Worm (Caenorhabditis elegans): ENCODE data around the gene F13A7.1.

Gene F13A7.1

ce11 chrV:16370039-16370438 is 7.7 kb downstream of the F13A7.1 start:
- TF ChIP-seq nfya-1 (tag; optimal IDR thresholded peaks at IDR 0.05; ENCODE audit: insufficient read depth), result peak; percentile 64
- peak; percentile 61 for TF ChIP-seq nhr-25 (tag; optimal IDR thresholded peaks at IDR 0.05)
- TF ChIP-seq ceh-82 (tag; optimal IDR thresholded peaks at IDR 0.05), result no peak
- no peak for TF ChIP-seq unc-62 (GFP tag; optimal IDR thresholded peaks at IDR 0.05)
- no peak for TF ChIP-seq mml-1 (tag; optimal IDR thresholded peaks at IDR 0.05)
- peak; percentile 2 for TF ChIP-seq nhr-23 (tag; optimal IDR thresholded peaks at IDR 0.05)
- TF ChIP-seq elt-1 (tag; optimal IDR thresholded peaks at IDR 0.05), result no peak
- peak; percentile 60 for TF ChIP-seq lin-39 (tag; optimal IDR thresholded peaks at IDR 0.05)
- TF ChIP-seq nhr-77 (tag; optimal IDR thresholded peaks at IDR 0.05), result no peak
- TF ChIP-seq sea-2 (GFP tag; optimal IDR thresholded peaks at IDR 0.05), result no peak
- TF ChIP-seq skn-1 (tag; optimal IDR thresholded peaks at IDR 0.05), result peak; percentile 65
- peak; percentile 25 for TF ChIP-seq pqm-1 (tag; optimal IDR thresholded peaks at IDR 0.05)
- TF ChIP-seq fos-1 (tag; optimal IDR thresholded peaks at IDR 0.05), result no peak
- TF ChIP-seq unc-39 (tag; optimal IDR thresholded peaks at IDR 0.05), result no peak
- TF ChIP-seq aly-2 (tag; optimal IDR thresholded peaks at IDR 0.05), result no peak
- no peak for TF ChIP-seq ceh-28 (tag; optimal IDR thresholded peaks at IDR 0.05)
- no peak for TF ChIP-seq nhr-76 (tag; optimal IDR thresholded peaks at IDR 0.05)
- TF ChIP-seq ztf-4 (tag; optimal IDR thresholded peaks at IDR 0.05), result peak; percentile 21
- TF ChIP-seq nhr-28 (tag; optimal IDR thresholded peaks at IDR 0.05), result no peak
- no peak for TF ChIP-seq egl-5 (tag; optimal IDR thresholded peaks at IDR 0.05)
- peak; percentile 63 for TF ChIP-seq tbx-2 (tag; optimal IDR thresholded peaks at IDR 0.05)
- no peak for TF ChIP-seq ceh-16 (tag; optimal IDR thresholded peaks at IDR 0.05)
- peak; percentile 73 for TF ChIP-seq nhr-43 (tag; optimal IDR thresholded peaks at IDR 0.05; ENCODE audit: poor library complexity, severe bottlenecking)
- TF ChIP-seq hmg-11 (tag; optimal IDR thresholded peaks at IDR 0.05), result peak; percentile 83
- no peak for TF ChIP-seq zag-1 (tag; optimal IDR thresholded peaks at IDR 0.05)
- no peak for TF ChIP-seq nhr-67 (tag; optimal IDR thresholded peaks at IDR 0.05)
- TF ChIP-seq snpc-4 (tag; optimal IDR thresholded peaks at IDR 0.05), result peak; percentile 16
- no peak for TF ChIP-seq daf-12 (tag; optimal IDR thresholded peaks at IDR 0.05)
- TF ChIP-seq eor-1 (tag; optimal IDR thresholded peaks at IDR 0.05), result no peak
- peak; percentile 68 for TF ChIP-seq pha-4 (tag; optimal IDR thresholded peaks at IDR 0.05)
- TF ChIP-seq nhr-12 (tag; optimal IDR thresholded peaks at IDR 0.05), result no peak
- peak; percentile 66 for TF ChIP-seq jun-1 (tag; optimal IDR thresholded peaks at IDR 0.05)
- no peak for TF ChIP-seq nhr-11 (tag; optimal IDR thresholded peaks at IDR 0.05)
- no peak for TF ChIP-seq ztf-11 (tag; optimal IDR thresholded peaks at IDR 0.05)
- TF ChIP-seq ama-1 (optimal IDR thresholded peaks at IDR 0.05), result no peak
- no peak for TF ChIP-seq nhr-237 (tag; optimal IDR thresholded peaks at IDR 0.05)
- peak; percentile 48 for TF ChIP-seq lin-15B (tag; optimal IDR thresholded peaks at IDR 0.05)
- TF ChIP-seq lsy-12 (tag; optimal IDR thresholded peaks at IDR 0.05), result peak; percentile 71
- TF ChIP-seq elt-2 (tag; optimal IDR thresholded peaks at IDR 0.05), result peak; percentile 71
- TF ChIP-seq ceh-9 (tag; optimal IDR thresholded peaks at IDR 0.05), result no peak
- no peak for TF ChIP-seq ZK546.5 (tag; optimal IDR thresholded peaks at IDR 0.05)
- peak in 1 of 3 experiments; percentile 8 for TF ChIP-seq elt-3 (tag; optimal IDR thresholded peaks at IDR 0.05)

- TF ChIP-seq eor-1 (tag; optimal IDR thresholded peaks at IDR 0.05) (no peak), ztf-4 (tag; optimal IDR thresholded peaks at IDR 0.05) (no peak), fkh-2 (tag; optimal IDR thresholded peaks at IDR 0.05) (no peak), unc-39 (tag; optimal IDR thresholded peaks at IDR 0.05) (no peak), elt-1 (tag; optimal IDR thresholded peaks at IDR 0.05) (no peak), pqm-1 (tag; optimal IDR thresholded peaks at IDR 0.05) (no peak), sea-2 (GFP tag; optimal IDR thresholded peaks at IDR 0.05) (no peak), tbx-2 (tag; optimal IDR thresholded peaks at IDR 0.05) (no peak), R02D3.7 (tag; optimal IDR thresholded peaks at IDR 0.05) (no peak), nhr-12 (tag; optimal IDR thresholded peaks at IDR 0.05) (no peak), lin-39 (tag; optimal IDR thresholded peaks at IDR 0.05) (no peak), ceh-82 (tag; optimal IDR thresholded peaks at IDR 0.05) (no peak), aly-2 (tag; optimal IDR thresholded peaks at IDR 0.05) (no peak), ceh-28 (tag; optimal IDR thresholded peaks at IDR 0.05) (no peak), mdl-1 (tag; optimal IDR thresholded peaks at IDR 0.05) (no peak), snpc-4 (tag; optimal IDR thresholded peaks at IDR 0.05) (no peak), nhr-28 (tag; optimal IDR thresholded peaks at IDR 0.05) (no peak), fkh-10 (GFP tag; optimal IDR thresholded peaks at IDR 0.05) (no peak)
Observed at ce11 chrV:16368143-16368542, 9.6 kb downstream of the F13A7.1 start.
